Worm (Caenorhabditis elegans) whole organism, L2 larva: ENCODE results near the gene clec-230.

Experiments
- R02D3.7 ChIP-seq: fragments of 150-350 bp; optimal IDR thresholded peaks from 2 replicates; lab custom pipeline; 2014; ENCODE audit warnings: missing biosample characterization, missing genetic modification characterization
- Y55F3AM.14 ChIP-seq: fragments of 200-800 bp; sonication (Bioruptor generic); optimal IDR thresholded peaks from 2 replicates; lab custom pipeline; 2018; ENCODE audit warnings: mild to moderate bottlenecking, missing genetic modification characterization, missing compliant biosample characterization
- ZK546.5 ChIP-seq: sonication (generic microtip); optimal IDR thresholded peaks from 2 replicates; lab custom pipeline; 2017; ENCODE audit warnings: missing biosample characterization, missing genetic modification characterization
- alr-1 ChIP-seq: fragments of 150-350 bp; optimal IDR thresholded peaks from 2 replicates; lab custom pipeline; 2014; ENCODE audit warnings: missing biosample characterization, missing genetic modification characterization
- ama-1 ChIP-seq: fragments of 150-350 bp; optimal IDR thresholded peaks from 2 replicates; lab custom pipeline; 2018; ENCODE audit warnings: inconsistent platforms
- blmp-1 ChIP-seq: sonication (generic microtip); optimal IDR thresholded peaks from 2 replicates; lab custom pipeline; 2017; ENCODE audit warnings: missing genetic modification characterization, mild to moderate bottlenecking, missing compliant biosample characterization, antibody characterized with exemption, moderate library complexity; ENCODE audit not compliant: insufficient read depth
- ceh-82 ChIP-seq: fragments of 150-350 bp; optimal IDR thresholded peaks from 2 replicates; lab custom pipeline; 2014; ENCODE audit warnings: missing biosample characterization, missing genetic modification characterization
- egl-27 ChIP-seq: sonication (generic microtip); optimal IDR thresholded peaks from 3 replicates; lab custom pipeline; 2017; ENCODE audit warnings: missing biosample characterization, missing genetic modification reagents, missing genetic modification characterization
- elt-1 ChIP-seq: fragments of 150-350 bp; optimal IDR thresholded peaks from 2 replicates; lab custom pipeline; 2014; ENCODE audit warnings: missing biosample characterization, missing genetic modification characterization
- fos-1 ChIP-seq: fragments of 150-350 bp; optimal IDR thresholded peaks from 2 replicates; lab custom pipeline; 2014; ENCODE audit warnings: missing biosample characterization, missing genetic modification characterization
- lin-11 ChIP-seq: fragments of 150-350 bp; sonication (generic microtip); optimal IDR thresholded peaks from 2 replicates; lab custom pipeline; 2014; ENCODE audit warnings: missing biosample characterization, missing genetic modification characterization, inconsistent platforms, mixed read lengths
- lin-13 ChIP-seq: fragments of 150-350 bp; optimal IDR thresholded peaks from 2 replicates; lab custom pipeline; 2014; ENCODE audit warnings: missing biosample characterization, missing genetic modification reagents, missing genetic modification characterization
- lin-39 ChIP-seq: fragments of 150-350 bp; optimal IDR thresholded peaks from 2 replicates; lab custom pipeline; 2014; ENCODE audit warnings: missing biosample characterization, missing genetic modification reagents, missing genetic modification characterization
- lsy-2 ChIP-seq, 2 experiments: fragments of 150-350 bp in 1 of 2; sonication (generic microtip) in 1 of 2; optimal IDR thresholded peaks; 2 replicates each; lab custom pipeline; 2014 to 2017; ENCODE audit warnings: missing biosample characterization in 2 of 2, missing genetic modification characterization in 2 of 2
- mab-5 ChIP-seq: fragments of 150-350 bp; optimal IDR thresholded peaks from 2 replicates; lab custom pipeline; 2014; ENCODE audit warnings: missing biosample characterization, missing genetic modification characterization
- mdl-1 ChIP-seq, 2 experiments: fragments of 150-350 bp in 1 of 2; sonication (generic microtip) in 1 of 2; optimal IDR thresholded peaks; 2 replicates each; lab custom pipeline; 2017; ENCODE audit warnings: missing biosample characterization in 2 of 2, missing genetic modification characterization in 2 of 2
- nhr-10 ChIP-seq: sonication (generic microtip); optimal IDR thresholded peaks from 2 replicates; lab custom pipeline; 2017; ENCODE audit warnings: missing biosample characterization, missing genetic modification characterization
- nhr-12 ChIP-seq: fragments of 150-350 bp; optimal IDR thresholded peaks from 2 replicates; lab custom pipeline; 2014; ENCODE audit warnings: missing biosample characterization, missing genetic modification characterization
- nhr-237 ChIP-seq: fragments of 150-350 bp; optimal IDR thresholded peaks from 2 replicates; lab custom pipeline; 2014; ENCODE audit warnings: missing biosample characterization, missing genetic modification characterization
- nhr-25 ChIP-seq: fragments of 150-350 bp; sonication (generic microtip); optimal IDR thresholded peaks from 3 replicates; lab custom pipeline; 2014; ENCODE audit warnings: missing biosample characterization, missing genetic modification characterization
- nhr-6 ChIP-seq: fragments of 150-350 bp; optimal IDR thresholded peaks from 2 replicates; lab custom pipeline; 2014; ENCODE audit warnings: missing biosample characterization, missing genetic modification characterization
- sem-4 ChIP-seq: fragments of 150-350 bp; optimal IDR thresholded peaks from 2 replicates; lab custom pipeline; 2014; ENCODE audit warnings: missing biosample characterization, missing genetic modification reagents, missing genetic modification characterization
- sma-3 ChIP-seq: sonication (generic microtip); optimal IDR thresholded peaks from 2 replicates; lab custom pipeline; 2016; ENCODE audit warnings: missing genetic modification reagents, missing genetic modification characterization, missing compliant biosample characterization
- sma-9 ChIP-seq, 2 experiments: fragments of 150-350 bp in 1 of 2; sonication (generic microtip) in 1 of 2; optimal IDR thresholded peaks; 2 replicates each; lab custom pipeline; 2014 to 2016; ENCODE audit warnings: missing genetic modification characterization in 2 of 2, mild to moderate bottlenecking in 1 of 2, missing biosample characterization in 1 of 2, missing compliant biosample characterization in 1 of 2, missing genetic modification reagents in 1 of 2, moderate library complexity in 1 of 2
- snpc-4 ChIP-seq: fragments of 150-350 bp; optimal IDR thresholded peaks from 2 replicates; lab custom pipeline; 2014; ENCODE audit warnings: missing biosample characterization, missing genetic modification characterization
- unc-62 ChIP-seq: fragments of 150-350 bp; optimal IDR thresholded peaks from 2 replicates; lab custom pipeline; 2014; ENCODE audit warnings: missing biosample characterization, missing genetic modification reagents, missing genetic modification characterization
- zag-1 ChIP-seq: fragments of 150-350 bp; optimal IDR thresholded peaks from 2 replicates; lab custom pipeline; 2014; ENCODE audit warnings: missing biosample characterization, missing genetic modification characterization
- ztf-1 ChIP-seq: fragments of 200-800 bp; sonication (Bioruptor generic); conservative IDR thresholded peaks from 2 replicates; pipeline ENCODE4 v1.3.6; 2022; ENCODE audit warnings: missing genetic modification characterization, missing compliant biosample characterization
- ztf-11 ChIP-seq: sonication (generic microtip); optimal IDR thresholded peaks from 2 replicates; lab custom pipeline; 2017; ENCODE audit warnings: missing biosample characterization, missing genetic modification characterization
- ztf-4 ChIP-seq: fragments of 150-350 bp; optimal IDR thresholded peaks from 2 replicates; lab custom pipeline; 2014; ENCODE audit warnings: missing biosample characterization, missing genetic modification characterization

The clec-230 gene

DNA sequence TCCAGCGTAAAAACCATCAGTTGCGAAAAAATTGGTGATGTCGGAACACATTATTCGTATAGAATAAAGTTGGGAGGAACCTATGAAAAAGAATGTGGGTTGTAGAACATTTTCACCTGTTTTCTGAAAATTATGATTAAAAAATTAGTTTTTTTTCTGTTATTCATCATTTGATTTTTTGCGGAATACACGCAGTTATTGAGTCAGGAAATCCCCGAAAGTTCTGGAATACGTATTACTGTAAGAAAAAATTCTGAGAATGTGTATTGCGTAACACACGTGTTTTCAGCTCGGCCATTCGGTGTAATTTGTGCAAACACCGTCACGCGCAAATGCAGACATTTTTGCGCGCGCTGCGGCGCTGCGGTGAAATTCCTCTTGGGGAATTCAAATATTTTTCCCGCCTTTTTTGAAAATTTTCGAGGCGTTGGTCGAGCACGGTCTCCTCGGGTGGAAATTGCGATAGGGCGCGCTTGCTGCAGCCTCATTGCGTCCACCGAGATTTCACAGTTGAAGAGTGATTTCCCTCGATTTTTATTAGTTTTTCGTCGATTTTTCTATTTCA lies 40.0 kb upstream of the clec-230 start, which contains the start of gene srh-170:
TSS of gene srh-170 (minus strand) at position 51 of the 565 bp plus-strand sequence.
- TF ChIP-seq lin-13 (GFP tag; lab: Kevin White, UChicago) (no peak), nhr-6 (tag; lab: Kevin White, UChicago) (no peak), R02D3.7 (no peak), nhr-12 (no peak), snpc-4 (tag; lab: Kevin White, UChicago) (no peak), unc-62 (GFP tag; lab: Kevin White, UChicago) (no peak), nhr-25 (tag; lab: Kevin White, UChicago) (no peak), sma-3 (GFP tag; lab: Kevin White, UChicago) (no peak), ztf-1 (GFP tag; lab: Robert Waterston, UW) (no peak), elt-1 (tag; lab: Kevin White, UChicago) (no peak), mdl-1 (tag; optimal IDR thresholded peaks at IDR 0.05; lab: Kevin White, UChicago) (no peak), lin-11 (tag; lab: Kevin White, UChicago) (no peak), sem-4 (tag; lab: Kevin White, UChicago) (no peak), ztf-4 (tag; lab: Kevin White, UChicago) (no peak), fos-1 (no peak), blmp-1 (no peak), alr-1 (tag; lab: Kevin White, UChicago) (no peak), zag-1 (tag; lab: Kevin White, UChicago) (no peak)

DNA sequence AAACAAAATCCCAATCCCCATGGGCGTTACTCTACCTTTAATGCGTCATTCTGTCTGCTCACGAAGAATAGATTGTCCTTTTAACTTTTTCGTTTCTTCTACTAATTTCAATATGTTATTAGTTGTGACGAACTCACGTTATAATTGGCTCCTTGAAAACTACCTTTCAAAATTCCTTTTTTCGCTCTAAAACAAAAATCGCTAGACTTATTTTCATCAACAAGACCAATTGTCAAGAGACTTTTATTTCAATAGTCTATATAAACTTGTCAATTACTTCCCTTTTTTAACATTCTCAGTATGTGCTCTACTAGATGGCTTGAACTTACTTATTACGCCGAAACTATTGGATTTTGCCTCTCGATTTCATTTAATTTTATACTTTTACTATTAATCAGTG lies 35.8 kb upstream of the clec-230 start, which contains the start of gene str-102:
TSS of gene str-102 (plus strand) at position 301 of the 400 bp plus-strand sequence.
- TF ChIP-seq sma-9 (GFP tag; optimal IDR thresholded peaks at IDR 0.05; lab: Kevin White, UChicago) = no peak
- no peak for TF ChIP-seq sma-9 (tag; optimal IDR thresholded peaks at IDR 0.05; lab: Kevin White, UChicago)
- TF ChIP-seq alr-1 (tag; lab: Kevin White, UChicago) = no peak
- TF ChIP-seq unc-62 (GFP tag; lab: Kevin White, UChicago) = no peak
- TF ChIP-seq nhr-6 (tag; lab: Kevin White, UChicago) = no peak
- no peak for TF ChIP-seq nhr-12
- no peak for TF ChIP-seq ceh-82
- TF ChIP-seq lin-13 (GFP tag; lab: Kevin White, UChicago) = no peak
- TF ChIP-seq lsy-2 (tag; optimal IDR thresholded peaks at IDR 0.05; lab: Kevin White, UChicago) = no peak
- TF ChIP-seq Y55F3AM.14 (GFP tag; lab: Kevin White, UChicago) = no peak
- TF ChIP-seq nhr-237 = no peak
- TF ChIP-seq ZK546.5 (tag; lab: Kevin White, UChicago) = no peak

DNA sequence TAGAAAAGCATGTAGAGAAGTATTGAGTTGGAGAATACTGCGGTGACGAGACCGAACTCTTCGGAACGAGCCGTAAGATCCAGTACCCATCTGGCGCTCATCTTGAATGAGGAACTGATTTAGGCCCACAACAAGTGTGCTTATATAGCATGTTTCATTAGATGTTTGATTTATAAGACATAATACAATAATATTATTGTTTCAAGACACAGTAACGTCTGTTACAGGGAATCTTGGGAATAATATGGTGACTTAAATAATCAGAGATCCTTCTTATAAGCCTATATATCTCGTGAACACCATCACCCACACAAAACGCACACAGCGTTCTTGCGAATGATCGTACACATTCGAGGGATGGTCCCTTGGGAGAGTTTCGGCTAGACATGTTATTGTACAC lies 34.8 kb upstream of the clec-230 start, which contains the start of gene str-88:
TSS of gene str-88 (minus strand) at position 101 of the 400 bp plus-strand sequence.
- TF ChIP-seq lin-11 (tag; lab: Kevin White, UChicago) (no peak), Y55F3AM.14 (GFP tag; lab: Kevin White, UChicago) (no peak), lin-39 (tag; lab: Kevin White, UChicago) (no peak), lsy-2 (tag; optimal IDR thresholded peaks at IDR 0.05; lab: Kevin White, UChicago) (no peak), egl-27 (tag; lab: Kevin White, UChicago) (no peak), sma-3 (GFP tag; lab: Kevin White, UChicago) (no peak), ama-1 (lab: Kevin White, UChicago) (no peak)

DNA sequence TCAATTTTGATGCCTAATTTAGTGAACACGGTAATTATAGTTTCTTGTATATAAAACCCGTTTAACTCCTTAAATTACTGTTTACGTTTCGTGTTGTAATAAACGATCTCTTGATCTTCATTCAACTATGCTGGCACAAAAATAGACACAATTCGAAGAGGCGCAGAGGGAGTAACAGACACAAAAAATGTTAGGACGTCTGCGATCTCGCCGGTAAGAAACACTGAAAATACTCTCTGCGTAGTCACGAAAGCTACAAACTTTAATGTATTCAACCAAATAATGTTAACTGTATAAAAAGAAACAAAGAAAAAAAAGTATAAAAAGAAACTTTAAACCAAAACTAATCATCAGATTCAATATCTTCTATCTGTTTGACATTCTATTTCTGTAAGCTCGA lies 31.9 kb upstream of the clec-230 start, which contains the start of gene dhs-23:
TSS of gene dhs-23 (plus strand) at position 363 of the 400 bp plus-strand sequence.
- peak; percentile 1 for TF ChIP-seq fos-1
- no peak for TF ChIP-seq lin-39 (tag; lab: Kevin White, UChicago)

DNA sequence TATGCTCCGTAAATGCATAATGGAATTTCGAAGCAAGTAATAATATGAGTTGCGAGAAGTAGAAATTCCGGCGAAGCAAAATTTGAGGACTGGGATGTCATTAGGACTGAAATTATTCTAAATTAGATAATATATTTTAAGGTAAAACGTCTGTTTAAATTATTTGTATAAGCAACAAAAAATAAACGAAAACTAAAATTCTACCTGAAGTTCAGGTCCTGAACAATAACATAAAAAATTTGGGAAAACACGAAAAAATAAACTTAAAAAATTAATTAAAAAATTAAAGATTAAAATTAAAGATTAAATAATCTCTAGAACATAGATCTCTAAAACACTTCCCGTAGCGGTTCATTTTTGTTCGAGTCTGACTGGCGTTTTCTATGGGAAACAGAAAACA lies 30.9 kb upstream of the clec-230 start, which contains the start of gene srh-251:
TSS of gene srh-251 (minus strand) at position 101 of the 400 bp plus-strand sequence.
- TF ChIP-seq mab-5 (tag; lab: Kevin White, UChicago) (no peak), nhr-10 (tag; lab: Kevin White, UChicago) (no peak), blmp-1 (no peak), ztf-11 (tag; lab: Kevin White, UChicago) (no peak), ama-1 (lab: Kevin White, UChicago) (no peak)

DNA sequence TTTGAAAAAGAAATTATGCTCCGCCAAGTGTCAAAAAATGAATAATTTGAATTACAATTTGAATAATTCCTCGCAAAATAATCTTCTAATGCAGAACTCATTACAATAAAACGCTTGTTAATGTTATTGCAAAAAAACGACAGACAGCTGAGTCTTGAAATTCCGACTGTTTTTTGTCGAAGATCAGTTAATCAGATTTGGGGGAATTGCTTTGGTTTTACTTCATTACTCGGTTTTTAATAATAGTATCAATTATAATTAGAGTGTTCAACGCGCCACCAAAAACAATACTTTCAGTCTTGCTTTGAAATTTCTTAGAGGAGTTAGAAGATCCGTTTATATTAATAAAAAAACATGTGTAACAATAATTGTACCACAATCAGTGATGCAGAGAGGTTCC lies 29.0 kb upstream of the clec-230 start, which contains the start of gene srh-122:
TSS of gene srh-122 (minus strand) at position 101 of the 400 bp plus-strand sequence.
- no peak for TF ChIP-seq lin-13 (GFP tag; lab: Kevin White, UChicago)
